Worm (Caenorhabditis elegans) whole organism, L1 larva: ENCODE results near the gene ZK930.4.

Experiments used
- Y116A8C.19 ChIP-seq: sonication (generic microtip); optimal IDR thresholded peaks from 2 replicates; lab custom pipeline; 2016; ENCODE audit warnings: missing compliant biosample characterization, missing genetic modification characterization, borderline replicate concordance
- aha-1 ChIP-seq: fragments of 150-350 bp; optimal IDR thresholded peaks from 2 replicates; lab custom pipeline; 2014; ENCODE audit warnings: missing biosample characterization, missing genetic modification characterization
- blmp-1 ChIP-seq: fragments of 150-350 bp; optimal IDR thresholded peaks from 2 replicates; lab custom pipeline; 2014; ENCODE audit warnings: missing biosample characterization, missing genetic modification characterization
- ceh-90 ChIP-seq: sonication (generic microtip); optimal IDR thresholded peaks from 2 replicates; lab custom pipeline; 2016; ENCODE audit warnings: missing genetic modification characterization, missing compliant biosample characterization
- dpl-1 ChIP-seq, 3 experiments: fragments of 150-350 bp in 2 of 3; sonication (generic microtip) in 1 of 3; optimal IDR thresholded peaks; 2 replicates each; lab custom pipeline; 2014 to 2017; ENCODE audit warnings: missing biosample characterization in 3 of 3, missing genetic modification characterization in 3 of 3, missing genetic modification reagents in 3 of 3
- efl-1 ChIP-seq, 4 experiments: fragments of 150-350 bp; optimal IDR thresholded peaks in 3 of 4; peaks in 1 of 4; 1 replicate in 1 of 4; 2 replicates in 3 of 4; lab custom pipeline; 2014; ENCODE audit warnings: missing biosample characterization in 2 of 4, missing genetic modification characterization in 2 of 4, missing genetic modification reagents in 2 of 4
- elt-2 ChIP-seq: sonication (generic microtip); optimal IDR thresholded peaks from 2 replicates; lab custom pipeline; 2016; ENCODE audit warnings: missing genetic modification characterization, mild to moderate bottlenecking, inconsistent platforms, missing compliant biosample characterization, missing genetic modification reagents
- ets-5 ChIP-seq: fragments of 200-800 bp; sonication (Bioruptor generic); IDR thresholded peaks from 2 replicates; pipeline ENCODE4 v1.3.6; 2022; ENCODE audit warnings: missing genetic modification characterization, missing compliant biosample characterization
- fkh-8 ChIP-seq: sonication (generic microtip); optimal IDR thresholded peaks from 2 replicates; lab custom pipeline; 2016; ENCODE audit warnings: mild to moderate bottlenecking, missing genetic modification characterization, missing compliant biosample characterization
- hlh-17 ChIP-seq: fragments of 200-800 bp; sonication (Bioruptor generic); optimal IDR thresholded peaks from 2 replicates; lab custom pipeline; 2018; ENCODE audit warnings: missing genetic modification characterization, mild to moderate bottlenecking, missing compliant biosample characterization, moderate library complexity, borderline replicate concordance
- hlh-4 ChIP-seq: sonication (generic microtip); optimal IDR thresholded peaks from 2 replicates; lab custom pipeline; 2016; ENCODE audit warnings: mild to moderate bottlenecking, missing genetic modification characterization, missing compliant biosample characterization
- hpl-2 ChIP-seq: fragments of 150-350 bp; optimal IDR thresholded peaks from 2 replicates; lab custom pipeline; 2014; ENCODE audit warnings: missing biosample characterization, missing genetic modification reagents, missing genetic modification characterization
- isw-1 ChIP-seq: fragments of 200-800 bp; sonication (Bioruptor generic); IDR thresholded peaks from 2 replicates; pipeline ENCODE4 v1.3.6; 2022; ENCODE audit warnings: missing genetic modification characterization, missing compliant biosample characterization
- lin-14 ChIP-seq: fragments of 200-800 bp; sonication (Bioruptor generic); optimal IDR thresholded peaks from 2 replicates; lab custom pipeline; 2018; ENCODE audit warnings: mild to moderate bottlenecking, missing genetic modification characterization, moderate library complexity, missing compliant biosample characterization
- lir-3 ChIP-seq: sonication (generic microtip); optimal IDR thresholded peaks from 2 replicates; lab custom pipeline; 2016; ENCODE audit warnings: mild to moderate bottlenecking, missing genetic modification characterization, moderate library complexity, missing compliant biosample characterization; ENCODE audit not compliant: poor library complexity
- mdl-1 ChIP-seq, 2 experiments: fragments of 150-350 bp; optimal IDR thresholded peaks; 2 replicates each; lab custom pipeline; 2014 to 2017; ENCODE audit warnings: missing biosample characterization in 2 of 2, missing genetic modification characterization in 2 of 2, inconsistent platforms in 1 of 2
- mef-2 ChIP-seq: fragments of 150-350 bp; optimal IDR thresholded peaks from 2 replicates; lab custom pipeline; 2014; ENCODE audit warnings: missing biosample characterization, missing genetic modification characterization
- mep-1 ChIP-seq: fragments of 150-350 bp; optimal IDR thresholded peaks from 2 replicates; lab custom pipeline; 2014; ENCODE audit warnings: missing biosample characterization, missing genetic modification characterization
- nhr-11 ChIP-seq: fragments of 150-350 bp; optimal IDR thresholded peaks from 2 replicates; lab custom pipeline; 2014; ENCODE audit warnings: missing biosample characterization, missing genetic modification characterization
- nhr-237 ChIP-seq: fragments of 150-350 bp; optimal IDR thresholded peaks from 2 replicates; lab custom pipeline; 2014; ENCODE audit warnings: missing biosample characterization, missing genetic modification characterization
- nhr-28 ChIP-seq: fragments of 150-350 bp; optimal IDR thresholded peaks from 2 replicates; lab custom pipeline; 2014; ENCODE audit warnings: missing biosample characterization, missing genetic modification characterization
- nhr-71 ChIP-seq: sonication (generic microtip); optimal IDR thresholded peaks from 2 replicates; lab custom pipeline; 2016; ENCODE audit warnings: mild to moderate bottlenecking, missing genetic modification characterization, moderate library complexity, missing compliant biosample characterization
- nhr-77 ChIP-seq: fragments of 150-350 bp; optimal IDR thresholded peaks from 2 replicates; lab custom pipeline; 2014; ENCODE audit warnings: missing biosample characterization, missing genetic modification characterization
- nhr-84 ChIP-seq: sonication (generic microtip); optimal IDR thresholded peaks from 2 replicates; lab custom pipeline; 2017; ENCODE audit warnings: missing biosample characterization, missing genetic modification characterization
- pqm-1 ChIP-seq: sonication (generic microtip); optimal IDR thresholded peaks from 3 replicates; lab custom pipeline; 2017; ENCODE audit warnings: missing biosample characterization, missing genetic modification characterization
- snu-23 ChIP-seq: sonication (generic microtip); optimal IDR thresholded peaks from 2 replicates; lab custom pipeline; 2016; ENCODE audit warnings: missing genetic modification characterization, missing compliant biosample characterization
- sptf-1 ChIP-seq: fragments of 150-350 bp; optimal IDR thresholded peaks from 2 replicates; lab custom pipeline; 2014; ENCODE audit warnings: missing biosample characterization, missing genetic modification characterization
- tbx-2 ChIP-seq: sonication (generic microtip); optimal IDR thresholded peaks from 2 replicates; lab custom pipeline; 2016; ENCODE audit warnings: missing genetic modification characterization, missing compliant biosample characterization
- tlp-1 ChIP-seq: fragments of 150-350 bp; optimal IDR thresholded peaks from 2 replicates; lab custom pipeline; 2014; ENCODE audit warnings: missing biosample characterization, missing genetic modification characterization
- vab-15 ChIP-seq: sonication (generic microtip); optimal IDR thresholded peaks from 2 replicates; lab custom pipeline; 2017; ENCODE audit warnings: missing genotype, mild to moderate bottlenecking, missing genetic modification characterization, missing compliant biosample characterization
- xbp-1 ChIP-seq: sonication (generic microtip); optimal IDR thresholded peaks from 2 replicates; lab custom pipeline; 2016; ENCODE audit warnings: missing genetic modification characterization, missing compliant biosample characterization
- zip-4 ChIP-seq: fragments of 200-800 bp; sonication (Bioruptor generic); optimal IDR thresholded peaks from 2 replicates; lab custom pipeline; 2018; ENCODE audit warnings: mild to moderate bottlenecking, missing genetic modification characterization, moderate library complexity, missing compliant biosample characterization
- ztf-4 ChIP-seq: fragments of 150-350 bp; optimal IDR thresholded peaks from 2 replicates; lab custom pipeline; 2014; ENCODE audit warnings: missing biosample characterization, missing genetic modification characterization

The ZK930.4 gene

DNA sequence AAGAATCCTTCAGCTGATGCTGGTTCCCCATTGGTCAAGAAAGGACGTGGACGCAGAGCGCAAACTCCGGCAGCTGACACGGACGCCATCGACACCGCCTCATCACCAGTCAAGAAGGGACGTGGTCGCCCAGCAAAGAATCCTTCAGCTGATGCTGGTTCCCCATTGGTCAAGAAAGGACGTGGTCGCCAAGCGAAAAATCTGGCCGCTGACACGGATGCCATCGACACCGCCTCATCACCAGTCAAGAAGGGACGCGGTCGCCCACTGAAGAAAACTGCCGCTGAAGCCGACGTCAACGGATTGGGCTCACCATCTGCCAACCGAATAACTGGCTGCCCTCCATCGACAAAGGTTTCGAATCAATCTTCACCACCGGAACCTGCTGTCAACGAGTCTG lies 10.6 kb downstream of the ZK930.4 start:
- TF ChIP-seq hlh-17 (GFP tag; lab: Kevin White, UChicago) (no peak), efl-1 (optimal IDR thresholded peaks at IDR 0.05; lab: Kevin White, UChicago) (no peak), efl-1 (GFP tag; optimal IDR thresholded peaks at IDR 0.05 in 1 of 2; lab: Kevin White, UChicago) (peak in 1 of 2 experiments; percentile 63)
- TF ChIP-seq, all 84 proteins: peak for 1

DNA sequence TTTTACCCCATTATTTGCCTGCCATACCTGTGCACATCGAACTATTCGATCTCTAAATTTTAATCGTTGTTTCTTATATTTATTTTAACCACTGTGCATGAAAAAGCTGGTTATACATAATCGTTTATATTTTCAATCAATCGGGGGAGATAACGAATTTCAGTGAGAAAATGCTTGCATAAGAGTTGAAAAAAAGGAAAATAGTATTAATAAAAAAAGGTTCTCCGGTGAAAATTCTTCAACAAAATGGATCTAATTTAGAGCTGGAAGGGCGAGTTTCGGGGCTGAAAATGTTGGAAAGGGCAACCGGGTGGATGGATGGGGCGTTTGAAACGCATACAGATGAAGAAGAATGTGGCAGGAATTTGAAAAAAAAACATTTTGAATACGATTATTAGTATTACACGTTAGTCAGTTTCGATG lies 11.2 kb downstream of the ZK930.4 start:
- TF ChIP-seq blmp-1 (tag; lab: Kevin White, UChicago) = no peak
- no peak for TF ChIP-seq hpl-2 (GFP tag; lab: Kevin White, UChicago)
- TF ChIP-seq vab-15 (tag; lab: Kevin White, UChicago) = no peak
- no peak for TF ChIP-seq aha-1 (tag; lab: Kevin White, UChicago)
- no peak for TF ChIP-seq ztf-4 (tag; lab: Kevin White, UChicago)
- no peak for TF ChIP-seq dpl-1 (GFP tag; optimal IDR thresholded peaks at IDR 0.05; lab: Kevin White, UChicago)
- no peak for TF ChIP-seq zip-4 (GFP tag; lab: Kevin White, UChicago)
- no peak for TF ChIP-seq tlp-1
- TF ChIP-seq, all 84 proteins: peak for 0

DNA sequence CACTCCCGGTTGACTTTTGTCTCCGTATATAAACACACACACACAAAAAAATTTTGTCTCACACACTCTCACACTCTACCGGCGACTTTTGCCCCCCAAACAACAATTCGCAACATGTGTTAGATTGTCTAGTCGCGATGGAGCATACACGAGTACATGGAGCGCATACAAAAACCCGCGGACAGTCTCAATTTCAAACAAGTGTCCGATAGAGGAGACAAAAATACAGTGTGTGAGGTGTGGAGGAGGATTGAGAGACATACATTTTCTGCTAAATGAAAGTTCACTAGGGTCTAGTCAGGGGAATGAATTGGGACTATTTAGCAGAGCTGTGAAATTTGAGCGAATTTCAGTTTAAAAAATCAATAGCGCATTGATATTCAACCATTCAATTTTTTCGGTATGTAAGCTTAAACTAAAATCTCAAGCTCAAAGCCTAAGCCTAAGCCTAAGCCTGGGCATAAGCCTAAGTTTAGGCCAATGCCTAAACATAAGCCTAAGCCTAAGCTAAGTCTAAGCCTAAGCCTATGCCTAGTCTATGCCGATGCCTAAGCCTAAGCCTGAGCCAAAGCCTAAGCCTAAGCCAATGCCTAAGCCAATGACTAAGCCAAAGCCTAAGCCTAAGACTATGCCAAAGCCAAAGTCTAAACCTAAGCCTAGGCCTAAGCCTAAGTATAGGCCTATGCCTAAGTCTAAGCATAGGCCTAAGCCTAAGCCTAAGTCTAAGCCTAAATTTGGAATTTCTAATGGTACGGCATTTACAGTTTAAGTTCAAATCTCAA lies 16.6 kb downstream of the ZK930.4 start:
- TF ChIP-seq hlh-17 (GFP tag; lab: Kevin White, UChicago) = no peak
- no peak for TF ChIP-seq efl-1 (optimal IDR thresholded peaks at IDR 0.05; lab: Kevin White, UChicago)
- peak in 1 of 2 experiments; percentile 61 for TF ChIP-seq efl-1 (GFP tag; optimal IDR thresholded peaks at IDR 0.05 in 1 of 2; lab: Kevin White, UChicago)

DNA sequence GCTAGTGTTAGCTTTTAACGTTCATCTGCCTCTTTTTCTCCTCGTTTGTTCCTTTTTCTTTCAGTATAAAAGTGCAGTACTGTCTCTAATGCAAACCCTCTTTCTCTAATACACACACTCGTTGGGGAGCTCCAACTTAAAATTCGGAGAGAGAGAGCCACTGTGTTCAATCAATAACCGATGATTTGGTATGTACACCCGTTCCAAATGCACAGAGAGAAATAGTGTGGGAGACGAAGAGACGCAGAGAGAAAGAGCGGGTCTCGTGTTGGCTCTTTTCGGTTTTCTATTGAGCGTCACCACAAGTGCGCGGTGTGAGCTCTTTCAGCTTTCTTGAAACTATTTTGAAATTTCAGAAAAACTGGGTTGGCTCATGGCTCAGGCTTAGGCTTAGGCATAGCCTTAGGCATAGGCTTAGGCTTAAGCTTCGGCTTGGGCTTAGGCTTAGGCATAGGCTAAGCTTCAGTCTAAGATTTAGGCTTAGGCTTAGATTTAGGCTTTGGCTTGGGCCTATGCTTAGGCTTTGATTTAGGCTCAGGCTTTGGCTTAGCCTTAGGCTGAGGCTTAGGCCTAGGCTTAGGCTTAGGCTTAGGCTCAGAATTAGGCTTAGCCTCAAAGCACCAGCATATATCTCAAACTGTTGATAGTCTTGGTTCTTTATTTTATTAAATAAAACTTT lies 17.4 kb downstream of the ZK930.4 start:
- no peak for TF ChIP-seq hlh-17 (GFP tag; lab: Kevin White, UChicago)
- TF ChIP-seq elt-2 (tag; lab: Kevin White, UChicago) = no peak
- no peak for TF ChIP-seq blmp-1 (tag; lab: Kevin White, UChicago)
- no peak for TF ChIP-seq Y116A8C.19 (tag; lab: Kevin White, UChicago)
- TF ChIP-seq mdl-1 (tag; optimal IDR thresholded peaks at IDR 0.05; lab: Kevin White, UChicago) = no peak
- TF ChIP-seq nhr-84 (tag; lab: Kevin White, UChicago) = no peak
- no peak for TF ChIP-seq sptf-1
- TF ChIP-seq tbx-2 (tag; lab: Kevin White, UChicago) = no peak
- no peak for TF ChIP-seq lir-3
- TF ChIP-seq nhr-71 (tag; lab: Kevin White, UChicago) = no peak
- no peak for TF ChIP-seq mep-1 (tag; lab: Kevin White, UChicago)
- no peak for TF ChIP-seq xbp-1 (tag; lab: Kevin White, UChicago)
- TF ChIP-seq pqm-1 (tag; lab: Kevin White, UChicago) = no peak
- no peak for TF ChIP-seq ets-5
- no peak for TF ChIP-seq lin-14 (GFP tag; lab: Kevin White, UChicago)
- TF ChIP-seq nhr-237 (tag; lab: Kevin White, UChicago) = no peak
- TF ChIP-seq hlh-4 (tag; lab: Kevin White, UChicago) = no peak
- TF ChIP-seq ceh-90 (tag; lab: Kevin White, UChicago) = no peak
- TF ChIP-seq snu-23 (GFP tag; lab: Kevin White, UChicago) = no peak

DNA sequence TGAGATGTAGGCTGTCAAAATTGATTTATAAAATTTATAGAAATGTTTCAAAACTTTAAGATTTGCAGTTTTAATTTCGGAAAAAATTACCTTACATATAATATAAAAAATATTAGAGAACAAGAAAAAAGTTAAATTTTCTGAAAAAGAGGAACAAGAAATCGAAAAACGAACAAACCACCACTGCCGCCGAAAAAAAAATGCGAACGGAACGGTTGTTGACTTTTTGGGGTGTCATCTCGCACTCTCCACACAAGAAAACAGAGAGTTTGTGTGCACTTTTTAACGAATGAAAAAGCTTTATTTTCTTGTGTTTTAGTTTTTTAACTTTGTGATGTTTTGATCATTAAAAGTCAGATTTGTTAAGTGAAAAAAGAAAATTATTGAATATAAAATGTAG lies 18.9 kb downstream of the ZK930.4 start:
- TF ChIP-seq dpl-1 (GFP tag; optimal IDR thresholded peaks at IDR 0.05; lab: Kevin White, UChicago) (no peak), nhr-28 (tag; lab: Kevin White, UChicago) (no peak), ets-5 (no peak), nhr-77 (no peak), nhr-11 (tag; lab: Kevin White, UChicago) (no peak), fkh-8 (no peak), mef-2 (tag; lab: Kevin White, UChicago) (no peak), hlh-4 (tag; lab: Kevin White, UChicago) (no peak), isw-1 (GFP tag; lab: Robert Waterston, UW) (no peak)
